ENCODE assay signal across 3 worm cellular contexts in genomic region chrX:14435648-14436155, ce11.
TF ChIP-seq lines count a peak whose summit lies in the region.

No protein-coding gene starts in this region.

TF ChIP-seq in whole organism, L1 larva, 84 proteins besides CTCF, POLR2A, EP300 and RAD21:
- TF ChIP-seq dpl-1 (GFP tag; optimal IDR thresholded peaks at IDR 0.05; lab: Kevin White, UChicago), result peak; percentile 10 to 34 (median 16)
- peak; percentile 63 for TF ChIP-seq nhr-85 (tag; lab: Kevin White, UChicago)
- no peak for TF ChIP-seq snpc-4 (tag; optimal IDR thresholded peaks at IDR 0.05; lab: Kevin White, UChicago)
- no peak for TF ChIP-seq hlh-17 (GFP tag; optimal IDR thresholded peaks at IDR 0.05; lab: Kevin White, UChicago; ENCODE audit: borderline replicate concordance)
- TF ChIP-seq grh-1 (GFP tag; IDR thresholded peaks at IDR 0.05; lab: Robert Waterston, UW), result peak; percentile 49
- peak; percentile 21 for TF ChIP-seq blmp-1 (tag; optimal IDR thresholded peaks at IDR 0.05; lab: Kevin White, UChicago)
- TF ChIP-seq efl-1 (optimal IDR thresholded peaks at IDR 0.05; lab: Kevin White, UChicago), result peak in 1 of 2 experiments; percentile 63
- peak in 1 of 2 experiments; percentile 33 for TF ChIP-seq efl-1 (GFP tag; optimal IDR thresholded peaks at IDR 0.05 in 1 of 2; lab: Kevin White, UChicago)
- TF ChIP-seq tbx-2 (tag; optimal IDR thresholded peaks at IDR 0.05; lab: Kevin White, UChicago), result no peak

TF ChIP-seq in whole organism, L4 larva, 104 proteins besides CTCF, POLR2A, EP300 and RAD21:
- TF ChIP-seq vab-7 (GFP tag; IDR thresholded peaks at IDR 0.05; lab: Robert Waterston, UW) (no peak), aha-1 (tag; lab: Kevin White, UChicago) (peak; percentile 68), daf-16 (GFP tag; optimal IDR thresholded peaks at IDR 0.05; lab: Kevin White, UChicago) (no peak), daf-16 (tag; optimal IDR thresholded peaks at IDR 0.05; lab: Kevin White, UChicago) (no peak), hmg-1.1 (GFP tag; IDR thresholded peaks at IDR 0.05; lab: Robert Waterston, UW) (no peak), daf-8 (GFP tag; IDR thresholded peaks at IDR 0.05; lab: Robert Waterston, UW) (no peak), tra-1 (GFP tag; IDR thresholded peaks at IDR 0.05; lab: Robert Waterston, UW) (no peak), lim-7 (GFP tag; IDR thresholded peaks at IDR 0.05; lab: Robert Waterston, UW) (no peak), zip-11 (GFP tag; IDR thresholded peaks at IDR 0.05; lab: Robert Waterston, UW) (no peak)

TF ChIP-seq in whole organism, young adult, 124 proteins besides CTCF, POLR2A, EP300 and RAD21:
- TF ChIP-seq ztf-18 (tag; optimal IDR thresholded peaks at IDR 0.05; lab: Kevin White, UChicago) (peak; percentile 65), efl-1 (GFP tag; optimal IDR thresholded peaks at IDR 0.05; lab: Kevin White, UChicago) (no peak)
TF ChIP-seq in whole organism, young adult: peak in this region for 1.
